Worm (Caenorhabditis elegans) whole organism, L4/young adult: ENCODE data around the gene col-171.

Source experiments
- W03F9.2 ChIP-seq: fragments of 150-350 bp; optimal IDR thresholded peaks from 2 replicates; lab custom pipeline; 2014; ENCODE audit warnings: missing biosample characterization, missing genetic modification characterization
- dao-5 ChIP-seq: sonication (generic microtip); optimal IDR thresholded peaks from 2 replicates; lab custom pipeline; 2016; ENCODE audit warnings: missing genotype, missing genetic modification characterization, moderate library complexity, missing compliant biosample characterization
- him-1 ChIP-seq: sonication (generic microtip); optimal IDR thresholded peaks from 2 replicates; lab custom pipeline; 2016; ENCODE audit warnings: missing genotype, missing genetic modification reagents, missing genetic modification characterization, missing compliant biosample characterization

- no peak for TF ChIP-seq him-1 (tag; lab: Kevin White, UChicago)
- TF ChIP-seq dao-5 (tag; lab: Kevin White, UChicago), result no peak
- TF ChIP-seq W03F9.2 (tag; lab: Kevin White, UChicago), result no peak
These were observed 21.0 kb downstream of the col-171 start, which contains the start of gene C03B1.5 for ce11 chrX:6355030-6355635.
